Fruit fly (Drosophila melanogaster) whole organism, pupa: ENCODE measurements around the gene CG32642.
A peak's percentile ranks its signal among the peaks of the same experiment; 100 is the strongest.

Experiments
- CG10348 ChIP-seq: fragments of 200-800 bp; sonication (Bioruptor generic); IDR thresholded peaks from 2 replicates; pipeline ENCODE4 v1.3.6; 2022; ENCODE audit warnings: missing biosample characterization, missing genetic modification characterization
- CG12605 ChIP-seq: fragments of 200-800 bp; sonication (Bioruptor generic); IDR thresholded peaks from 2 replicates; pipeline ENCODE4 v1.3.6; 2022; ENCODE audit warnings: missing biosample characterization, missing genetic modification characterization
- CG13204 ChIP-seq: fragments of 200-800 bp; sonication (Bioruptor generic); optimal IDR thresholded peaks from 2 replicates; lab custom pipeline; 2018; ENCODE audit warnings: missing biosample characterization, mild to moderate bottlenecking, missing genetic modification characterization, moderate library complexity
- CG14655 ChIP-seq: fragments of 200-800 bp; sonication (Bioruptor generic); optimal IDR thresholded peaks from 3 replicates; lab custom pipeline; 2017; ENCODE audit warnings: mild to moderate bottlenecking, missing biosample characterization, missing genetic modification reagents, missing genetic modification characterization
- CG15710 ChIP-seq: fragments of 200-800 bp; sonication (Bioruptor generic); optimal IDR thresholded peaks from 2 replicates; lab custom pipeline; 2018; ENCODE audit warnings: missing biosample characterization, mild to moderate bottlenecking, missing genetic modification characterization, moderate library complexity
- CG17806 ChIP-seq: fragments of 200-800 bp; sonication (Bioruptor generic); optimal IDR thresholded peaks from 2 replicates; lab custom pipeline; 2018; ENCODE audit warnings: missing biosample characterization, mild to moderate bottlenecking, missing genetic modification characterization, moderate library complexity
- CG32121 ChIP-seq: fragments of 200-800 bp; sonication (Bioruptor generic); IDR thresholded peaks from 2 replicates; pipeline ENCODE4 v1.3.6; 2022; ENCODE audit warnings: missing biosample characterization, missing genetic modification characterization
- CG34367 ChIP-seq: fragments of 200-800 bp; sonication (Bioruptor generic); optimal IDR thresholded peaks from 2 replicates; lab custom pipeline; 2018; ENCODE audit warnings: missing biosample characterization, mild to moderate bottlenecking, missing genetic modification characterization
- CG4496 ChIP-seq: fragments of 200-800 bp; sonication (Bioruptor generic); IDR thresholded peaks from 3 replicates; pipeline ENCODE4 v1.3.6; 2022; ENCODE audit warnings: missing biosample characterization, missing genetic modification characterization
- CG8159 ChIP-seq: fragments of 200-800 bp; sonication (Bioruptor generic); optimal IDR thresholded peaks from 3 replicates; lab custom pipeline; 2018; ENCODE audit warnings: missing biosample characterization, mild to moderate bottlenecking, missing genetic modification characterization, moderate library complexity
- CG8301 ChIP-seq: fragments of 200-800 bp; sonication (Bioruptor generic); optimal IDR thresholded peaks from 2 replicates; lab custom pipeline; 2018; ENCODE audit warnings: missing biosample characterization, mild to moderate bottlenecking, missing genetic modification characterization
- CG9948 ChIP-seq: fragments of 200-800 bp; sonication (Bioruptor generic); optimal IDR thresholded peaks from 2 replicates; lab custom pipeline; 2018; ENCODE audit warnings: missing biosample characterization, mild to moderate bottlenecking, missing genetic modification characterization, moderate library complexity
- D1 ChIP-seq: fragments of 200-800 bp; sonication (Bioruptor generic); optimal IDR thresholded peaks from 2 replicates; lab custom pipeline; 2018; ENCODE audit warnings: missing biosample characterization, mild to moderate bottlenecking, missing genetic modification characterization, moderate library complexity
- EcR ChIP-seq: fragments of 200-800 bp; sonication (Bioruptor generic); optimal IDR thresholded peaks from 3 replicates; lab custom pipeline; 2019; ENCODE audit warnings: missing biosample characterization, missing genetic modification characterization, mild to moderate bottlenecking, moderate library complexity, missing genetic modification reagents
- Ets98B ChIP-seq: fragments of 200-800 bp; sonication (Bioruptor generic); IDR thresholded peaks from 2 replicates; pipeline ENCODE4 v1.3.6; 2022; ENCODE audit warnings: missing biosample characterization, missing genetic modification characterization
- Pif1A ChIP-seq: fragments of 200-800 bp; sonication (Bioruptor generic); optimal IDR thresholded peaks from 3 replicates; lab custom pipeline; 2016; ENCODE audit warnings: missing biosample characterization, missing genetic modification characterization
- Pif1B ChIP-seq: fragments of 200-800 bp; sonication (Bioruptor generic); optimal IDR thresholded peaks from 3 replicates; lab custom pipeline; 2016; ENCODE audit warnings: missing biosample characterization, missing genetic modification characterization
- Snoo ChIP-seq: fragments of 200-800 bp; sonication (Bioruptor generic); optimal IDR thresholded peaks from 3 replicates; lab custom pipeline; 2017; ENCODE audit warnings: missing biosample characterization, mild to moderate bottlenecking, missing genetic modification characterization, inconsistent platforms
- fd96Ca ChIP-seq: fragments of 200-800 bp; sonication (Bioruptor generic); IDR thresholded peaks from 3 replicates; pipeline ENCODE4 v1.3.6; 2022; ENCODE audit warnings: missing biosample characterization, missing genetic modification characterization
- gl ChIP-seq: fragments of 200-800 bp; sonication (Bioruptor generic); optimal IDR thresholded peaks from 2 replicates; lab custom pipeline; 2018; ENCODE audit warnings: missing biosample characterization, mild to moderate bottlenecking, missing genetic modification characterization
- rn ChIP-seq: fragments of 200-800 bp; sonication (Bioruptor generic); IDR thresholded peaks from 2 replicates; pipeline ENCODE4 v1.3.6; 2022; ENCODE audit warnings: missing biosample characterization, missing genetic modification characterization

CG32642 gene

DNA sequence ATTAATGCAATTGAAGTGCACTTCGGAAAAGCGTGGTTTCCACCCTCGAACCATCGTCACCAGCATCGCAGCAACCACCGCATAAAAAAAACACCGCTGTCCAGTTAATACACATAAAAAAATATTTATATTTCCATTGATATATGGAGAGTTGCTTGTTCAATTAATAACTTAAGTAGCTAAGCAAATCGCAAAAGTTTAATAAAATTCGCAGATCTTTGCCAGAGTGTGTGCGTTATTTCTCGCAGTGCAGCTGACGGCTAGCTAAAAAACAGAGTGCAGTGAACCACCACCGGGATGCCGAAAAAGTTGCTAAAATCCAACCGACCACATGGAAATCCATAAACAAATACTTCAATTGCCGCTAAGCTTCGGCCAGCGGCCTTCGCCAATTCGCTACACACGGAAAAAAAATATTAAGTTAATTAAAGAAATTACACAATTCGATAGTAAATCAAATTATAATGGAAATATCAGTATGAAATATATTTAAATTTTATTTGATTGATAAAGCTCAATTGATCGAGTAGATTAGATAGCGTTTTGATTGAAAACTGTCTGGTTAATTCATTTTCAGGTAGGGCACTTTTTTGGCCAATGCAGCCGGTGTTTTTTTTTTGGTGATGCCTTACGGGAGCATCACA is 35.6 kb upstream of the CG32642 start:
- TF ChIP-seq CG9948 (tag; lab: Kevin White, UChicago) = no peak
- TF ChIP-seq CG8159 (tag; lab: Kevin White, UChicago) = peak; percentile 1
- no peak for TF ChIP-seq CG34367 (tag; lab: Kevin White, UChicago)
- TF ChIP-seq CG13204 (GFP tag; lab: Kevin White, UChicago) = no peak
- no peak for TF ChIP-seq rn (GFP tag; lab: Robert Waterston, UW)
- TF ChIP-seq Snoo (tag; lab: Kevin White, UChicago) = peak; percentile 39

DNA sequence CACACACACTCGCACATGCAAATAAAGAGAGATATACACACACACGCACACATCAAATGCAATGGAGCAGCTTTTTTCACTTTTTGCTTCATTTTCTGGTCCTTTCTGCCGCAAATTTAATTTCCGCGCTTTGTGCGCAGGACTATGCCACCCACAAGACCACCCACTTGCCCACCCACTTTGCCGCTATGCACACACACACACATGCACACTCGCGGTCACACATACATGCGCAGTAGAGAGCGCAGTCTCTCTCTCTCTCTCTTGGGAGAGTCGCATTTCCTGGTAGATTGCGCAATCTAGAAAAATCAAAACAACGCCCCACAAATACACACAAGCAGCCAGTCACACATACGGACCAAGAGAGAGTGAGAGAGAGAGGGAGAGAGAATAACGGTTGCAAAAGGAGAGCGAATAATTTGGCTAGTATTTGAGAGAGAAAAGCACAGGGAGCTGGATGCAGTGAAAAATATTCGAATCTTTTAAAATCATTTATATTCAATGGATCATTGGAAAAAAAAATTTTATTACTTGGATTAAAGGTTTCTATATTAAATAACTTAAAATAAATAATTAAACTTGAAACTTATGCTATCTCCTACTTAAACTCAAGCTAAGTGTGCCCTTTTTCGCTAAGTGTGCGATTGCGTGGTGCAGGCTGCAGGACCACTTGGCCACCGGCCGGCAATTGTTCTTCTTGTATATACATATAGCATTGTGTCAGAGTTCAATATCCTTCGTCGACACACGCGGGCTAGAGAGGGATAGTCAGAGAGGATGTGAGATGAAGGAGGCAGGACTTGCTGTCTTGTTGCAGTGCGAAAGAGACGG is 33.4 kb upstream of the CG32642 start:
- 0 out of 2 replicates have a peak, but pooled peaks have one; percentile 34 for TF ChIP-seq Ets98B (GFP tag; lab: Robert Waterston, UW)
- TF ChIP-seq CG34367 (tag; lab: Kevin White, UChicago) = no peak
- TF ChIP-seq CG8301 = no peak
- no peak for TF ChIP-seq CG10348 (GFP tag; lab: Robert Waterston, UW)
- no peak for TF ChIP-seq D1 (tag; lab: Kevin White, UChicago)
- 0 out of 3 replicates have a peak, but pooled peaks have one; percentile 19 for TF ChIP-seq CG4496 (GFP tag; lab: Robert Waterston, UW)
- TF ChIP-seq CG32121 (GFP tag; lab: Robert Waterston, UW) = peak; percentile 27; the same call in 1 of the 2 replicates
- no peak for TF ChIP-seq CG13204 (GFP tag; lab: Kevin White, UChicago)
- peak; percentile 25; the same call in 1 of the 3 replicates for TF ChIP-seq fd96Ca
- TF ChIP-seq CG15710 (tag; lab: Kevin White, UChicago) = peak; percentile 33
- peak; percentile 2 for TF ChIP-seq CG9948 (tag; lab: Kevin White, UChicago)
- TF ChIP-seq Pif1A = peak; percentile 2
- TF ChIP-seq rn (GFP tag; lab: Robert Waterston, UW) = no peak
- TF ChIP-seq CG14655 (GFP tag; lab: Kevin White, UChicago) = peak; percentile 43
- TF ChIP-seq CG12605 (GFP tag; lab: Robert Waterston, UW) = no peak
- peak; percentile 56 for TF ChIP-seq EcR (GFP tag; lab: Kevin White, UChicago)
- TF ChIP-seq Pif1B (GFP tag; lab: Kevin White, UChicago) = peak; percentile 12
- no peak for TF ChIP-seq gl
- peak; percentile 33 for TF ChIP-seq Snoo (tag; lab: Kevin White, UChicago)
- peak; percentile 24 for TF ChIP-seq CG8159 (tag; lab: Kevin White, UChicago)
- peak; percentile 12 for TF ChIP-seq CG17806

DNA sequence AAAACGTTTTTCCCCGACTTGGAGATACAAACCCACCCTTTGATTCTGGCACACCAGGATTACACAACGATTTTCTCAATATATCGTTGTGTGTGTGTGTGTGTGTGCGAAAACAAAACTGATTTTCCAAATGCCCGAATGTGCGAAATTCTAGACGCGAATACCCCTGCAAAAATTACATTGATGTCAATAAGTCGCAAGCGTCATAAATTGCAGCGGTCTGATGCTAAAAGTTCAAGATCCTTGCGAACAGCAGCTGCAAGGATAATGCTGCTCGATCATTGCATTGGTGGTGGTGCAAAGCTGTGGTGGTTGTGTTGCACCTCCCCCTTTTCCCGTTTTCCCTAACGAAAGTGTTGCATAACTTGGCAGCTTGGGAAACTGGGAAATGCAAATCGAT is 31.4 kb upstream of the CG32642 start:
- TF ChIP-seq CG34367 (tag; lab: Kevin White, UChicago) = no peak
- TF ChIP-seq rn (GFP tag; lab: Robert Waterston, UW) = no peak
- TF ChIP-seq CG14655 (GFP tag; lab: Kevin White, UChicago) = no peak
- no peak for TF ChIP-seq CG9948 (tag; lab: Kevin White, UChicago)
- no peak for TF ChIP-seq EcR (GFP tag; lab: Kevin White, UChicago)
- TF ChIP-seq CG17806 = no peak
- no peak for TF ChIP-seq fd96Ca
- TF ChIP-seq CG12605 (GFP tag; lab: Robert Waterston, UW) = no peak
- no peak for TF ChIP-seq Pif1B (GFP tag; lab: Kevin White, UChicago)
- TF ChIP-seq CG8159 (tag; lab: Kevin White, UChicago) = no peak
- TF ChIP-seq gl = no peak
- no peak for TF ChIP-seq CG10348 (GFP tag; lab: Robert Waterston, UW)
- TF ChIP-seq CG4496 (GFP tag; lab: Robert Waterston, UW) = no peak
- no peak for TF ChIP-seq CG15710 (tag; lab: Kevin White, UChicago)

DNA sequence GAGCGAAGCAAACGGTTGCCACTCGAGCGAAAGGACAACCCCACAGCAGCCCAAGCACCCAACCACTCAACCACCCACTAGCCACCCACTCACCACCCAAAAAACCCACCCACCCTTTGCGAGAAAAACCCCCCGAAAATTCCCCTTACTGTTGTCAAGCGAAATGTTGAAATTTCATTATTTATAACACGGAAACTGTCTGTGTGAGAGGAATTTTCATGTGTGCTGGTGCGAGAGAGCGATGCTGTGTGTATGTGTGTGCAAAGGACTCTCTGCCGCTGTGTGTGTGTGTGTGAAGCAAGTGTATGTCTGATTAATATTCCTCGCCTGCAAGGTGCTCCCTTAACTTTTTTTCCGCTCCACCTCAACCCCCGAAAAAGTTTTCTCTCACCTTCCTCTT is 29.2 kb upstream of the CG32642 start:
- TF ChIP-seq Ets98B (GFP tag; lab: Robert Waterston, UW) = no peak
- no peak for TF ChIP-seq CG10348 (GFP tag; lab: Robert Waterston, UW)
- no peak for TF ChIP-seq CG12605 (GFP tag; lab: Robert Waterston, UW)
- no peak for TF ChIP-seq CG14655 (GFP tag; lab: Kevin White, UChicago)
- no peak for TF ChIP-seq fd96Ca
- TF ChIP-seq Pif1A = no peak
- no peak for TF ChIP-seq CG32121 (GFP tag; lab: Robert Waterston, UW)
- no peak for TF ChIP-seq D1 (tag; lab: Kevin White, UChicago)
- no peak for TF ChIP-seq CG8301
- TF ChIP-seq CG8159 (tag; lab: Kevin White, UChicago) = no peak

DNA sequence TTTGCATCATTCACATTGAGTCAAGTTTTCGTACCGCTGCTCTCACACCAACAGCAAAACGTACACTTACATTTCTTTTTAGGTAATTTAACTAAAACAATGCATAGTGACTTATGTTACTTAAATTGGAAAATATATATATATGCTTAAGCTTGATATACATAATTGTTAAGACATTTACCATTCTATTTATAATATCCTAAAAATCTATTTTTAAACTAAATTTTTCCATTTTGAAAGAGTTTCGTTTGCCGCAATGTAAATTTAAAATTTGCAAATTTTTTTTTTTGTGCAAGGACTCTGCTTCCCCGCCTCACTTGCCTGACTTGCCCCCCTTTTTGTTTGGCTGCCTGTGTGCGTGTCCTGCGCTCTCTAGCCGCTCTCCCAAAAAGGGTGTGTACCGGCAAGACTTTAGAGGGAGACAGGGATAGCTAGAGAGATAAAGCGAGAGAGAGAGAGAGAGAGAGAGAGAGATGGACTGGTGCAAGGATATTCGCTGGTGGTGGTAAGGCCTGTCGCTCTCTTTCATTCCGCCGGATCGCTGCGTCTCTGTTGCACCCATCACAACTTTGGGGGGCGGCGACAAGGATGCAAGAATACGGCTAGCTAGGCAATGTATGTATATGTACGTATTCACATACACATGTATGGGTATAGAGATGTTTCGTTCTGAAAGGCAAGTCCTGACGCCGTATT is 21.0 kb upstream of the CG32642 start:
- TF ChIP-seq CG17806 (peak; percentile 18), D1 (tag; lab: Kevin White, UChicago) (no peak), CG4496 (GFP tag; lab: Robert Waterston, UW) (no peak), CG9948 (tag; lab: Kevin White, UChicago) (peak; percentile 28), gl (no peak), CG14655 (GFP tag; lab: Kevin White, UChicago) (no peak), rn (GFP tag; lab: Robert Waterston, UW) (no peak), CG10348 (GFP tag; lab: Robert Waterston, UW) (no peak), CG15710 (tag; lab: Kevin White, UChicago) (peak; percentile 27), CG8159 (tag; lab: Kevin White, UChicago) (peak; percentile 54)
